Worm (Caenorhabditis elegans): ENCODE results near the gene ZK809.5.

DNA sequence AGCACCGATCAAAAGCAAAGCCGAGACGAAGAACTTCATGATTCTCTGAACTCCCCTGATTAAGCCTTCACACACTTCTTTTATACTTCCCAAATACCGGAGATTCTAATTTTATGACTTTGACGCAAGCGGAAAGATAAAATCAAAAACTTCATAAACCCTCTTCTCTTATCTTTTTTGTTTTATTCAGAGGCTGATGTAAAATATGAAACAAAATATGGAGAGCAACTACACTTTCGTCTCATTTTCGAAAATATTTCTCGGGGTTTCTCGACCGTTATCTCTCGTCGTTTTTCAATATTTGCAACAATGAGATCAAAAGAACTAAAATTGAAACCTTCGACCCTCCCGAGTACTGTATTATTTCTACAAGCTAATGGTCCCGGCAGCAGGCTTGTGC is 33.5 kb upstream of the ZK809.5 start, which contains the start of gene lys-4:
- TF ChIP-seq ceh-36 (tag; optimal IDR thresholded peaks at IDR 0.05) (no peak), hmbx-1 (tag; optimal IDR thresholded peaks at IDR 0.05) (no peak), aly-1 (tag; optimal IDR thresholded peaks at IDR 0.05) (no peak), flt-1 (GFP tag; IDR thresholded peaks at IDR 0.05) (no peak), tra-4 (tag; optimal IDR thresholded peaks at IDR 0.05) (no peak), tbx-37 (GFP tag; conservative IDR thresholded peaks at IDR 0.05) (no peak), ama-1 (optimal IDR thresholded peaks at IDR 0.05) (no peak), F13C5.2 (tag; optimal IDR thresholded peaks at IDR 0.05) (no peak), hmg-4 (GFP tag; optimal IDR thresholded peaks at IDR 0.05) (no peak)

Measured in whole organism, early embryonic.